Worm (Caenorhabditis elegans): ENCODE measurements around the gene Y71H2AM.29.

DNA sequence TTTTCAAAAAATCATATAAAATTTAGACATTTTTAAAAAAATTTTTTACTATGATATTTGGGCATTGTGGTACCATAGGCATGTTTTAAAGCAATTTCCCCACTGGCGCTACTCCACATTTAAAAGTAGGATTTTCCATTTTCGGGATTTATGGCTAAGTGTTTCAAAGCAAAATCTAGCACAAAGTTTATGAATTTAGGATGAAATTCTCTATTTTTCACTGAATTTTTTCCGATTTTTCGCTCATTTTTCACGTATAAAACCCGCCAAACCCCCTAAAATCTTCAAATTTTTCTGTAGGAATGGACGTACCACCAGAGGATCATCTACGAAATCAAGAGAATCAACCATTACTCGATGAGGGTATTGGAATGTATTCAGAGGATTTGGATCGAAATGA, 13.6 kb upstream of the Y71H2AM.29 start, which contains the start of gene pipp-4P:
- no peak for TF ChIP-seq lin-39 (tag; optimal IDR thresholded peaks at IDR 0.05)
- no peak for TF ChIP-seq elt-1 (tag; optimal IDR thresholded peaks at IDR 0.05)
- no peak for TF ChIP-seq snpc-4 (tag; optimal IDR thresholded peaks at IDR 0.05)
- no peak for TF ChIP-seq aly-2 (tag; optimal IDR thresholded peaks at IDR 0.05)
- no peak for TF ChIP-seq nhr-10 (tag; optimal IDR thresholded peaks at IDR 0.05)
